Fruit fly (Drosophila melanogaster): ENCODE results near the gene Pex11c.

- no peak for TF ChIP-seq CG8478 (optimal IDR thresholded peaks at IDR 0.05)
- TF ChIP-seq CTCF (optimal IDR thresholded peaks at IDR 0.05) = no peak
Measured at dm6 chr3R:23212764-23213163, 45.4 kb upstream of the Pex11c start.
